Worm (Caenorhabditis elegans) whole organism, L2 larva: Measurements from ENCODE around the gene F53C3.4.

Experiments
- F13H6.1 ChIP-seq: sonication (generic microtip); optimal IDR thresholded peaks from 2 replicates; lab custom pipeline; 2016; ENCODE audit warnings: missing genetic modification characterization, missing compliant biosample characterization
- R02D3.7 ChIP-seq: fragments of 150-350 bp; optimal IDR thresholded peaks from 2 replicates; lab custom pipeline; 2014; ENCODE audit warnings: missing biosample characterization, missing genetic modification characterization
- Y55F3AM.14 ChIP-seq: fragments of 200-800 bp; sonication (Bioruptor generic); optimal IDR thresholded peaks from 2 replicates; lab custom pipeline; 2018; ENCODE audit warnings: mild to moderate bottlenecking, missing genetic modification characterization, missing compliant biosample characterization
- ZK546.5 ChIP-seq: sonication (generic microtip); optimal IDR thresholded peaks from 2 replicates; lab custom pipeline; 2017; ENCODE audit warnings: missing biosample characterization, missing genetic modification characterization
- alr-1 ChIP-seq: fragments of 150-350 bp; optimal IDR thresholded peaks from 2 replicates; lab custom pipeline; 2014; ENCODE audit warnings: missing biosample characterization, missing genetic modification characterization
- aly-2 ChIP-seq: fragments of 150-350 bp; optimal IDR thresholded peaks from 2 replicates; lab custom pipeline; 2014; ENCODE audit warnings: missing biosample characterization, missing genetic modification characterization
- ama-1 ChIP-seq: fragments of 150-350 bp; optimal IDR thresholded peaks from 2 replicates; lab custom pipeline; 2018; ENCODE audit warnings: inconsistent platforms
- blmp-1 ChIP-seq: sonication (generic microtip); optimal IDR thresholded peaks from 2 replicates; lab custom pipeline; 2017; ENCODE audit warnings: missing genetic modification characterization, mild to moderate bottlenecking, missing compliant biosample characterization, antibody characterized with exemption, moderate library complexity; ENCODE audit not compliant: insufficient read depth
- ceh-16 ChIP-seq: fragments of 150-350 bp; optimal IDR thresholded peaks from 2 replicates; lab custom pipeline; 2014; ENCODE audit warnings: missing biosample characterization, missing genetic modification characterization
- ceh-82 ChIP-seq: fragments of 150-350 bp; optimal IDR thresholded peaks from 2 replicates; lab custom pipeline; 2014; ENCODE audit warnings: missing biosample characterization, missing genetic modification characterization
- crh-2 ChIP-seq: sonication (generic microtip); optimal IDR thresholded peaks from 2 replicates; lab custom pipeline; 2017; ENCODE audit warnings: missing biosample characterization, missing genetic modification characterization
- dmd-4 ChIP-seq: sonication (generic microtip); optimal IDR thresholded peaks from 2 replicates; lab custom pipeline; 2017; ENCODE audit warnings: missing biosample characterization, missing genetic modification characterization
- egl-27 ChIP-seq: sonication (generic microtip); optimal IDR thresholded peaks from 3 replicates; lab custom pipeline; 2017; ENCODE audit warnings: missing biosample characterization, missing genetic modification reagents, missing genetic modification characterization
- elt-1 ChIP-seq: fragments of 150-350 bp; optimal IDR thresholded peaks from 2 replicates; lab custom pipeline; 2014; ENCODE audit warnings: missing biosample characterization, missing genetic modification characterization
- elt-3 ChIP-seq: sonication (generic microtip); optimal IDR thresholded peaks from 2 replicates; lab custom pipeline; 2017; ENCODE audit warnings: missing biosample characterization, missing genetic modification characterization
- gmeb-1 ChIP-seq: fragments of 150-350 bp; optimal IDR thresholded peaks from 2 replicates; lab custom pipeline; 2014; ENCODE audit warnings: missing biosample characterization, missing genetic modification characterization
- lin-11 ChIP-seq: fragments of 150-350 bp; sonication (generic microtip); optimal IDR thresholded peaks from 2 replicates; lab custom pipeline; 2014; ENCODE audit warnings: missing biosample characterization, missing genetic modification characterization, inconsistent platforms, mixed read lengths
- lin-13 ChIP-seq: fragments of 150-350 bp; optimal IDR thresholded peaks from 2 replicates; lab custom pipeline; 2014; ENCODE audit warnings: missing biosample characterization, missing genetic modification reagents, missing genetic modification characterization
- lin-39 ChIP-seq: fragments of 150-350 bp; optimal IDR thresholded peaks from 2 replicates; lab custom pipeline; 2014; ENCODE audit warnings: missing biosample characterization, missing genetic modification reagents, missing genetic modification characterization
- mab-5 ChIP-seq: fragments of 150-350 bp; optimal IDR thresholded peaks from 2 replicates; lab custom pipeline; 2014; ENCODE audit warnings: missing biosample characterization, missing genetic modification characterization
- mbf-1 ChIP-seq: sonication (generic microtip); optimal IDR thresholded peaks from 2 replicates; lab custom pipeline; 2017; ENCODE audit warnings: missing biosample characterization, missing genetic modification characterization
- nhr-11 ChIP-seq: fragments of 150-350 bp; optimal IDR thresholded peaks from 2 replicates; lab custom pipeline; 2014; ENCODE audit warnings: missing biosample characterization, missing genetic modification characterization
- nhr-12 ChIP-seq: fragments of 150-350 bp; optimal IDR thresholded peaks from 2 replicates; lab custom pipeline; 2014; ENCODE audit warnings: missing biosample characterization, missing genetic modification characterization
- nhr-129 ChIP-seq: fragments of 150-350 bp; optimal IDR thresholded peaks from 2 replicates; lab custom pipeline; 2014; ENCODE audit warnings: missing biosample characterization, missing genetic modification characterization
- nhr-21 ChIP-seq: fragments of 150-350 bp; optimal IDR thresholded peaks from 2 replicates; lab custom pipeline; 2014; ENCODE audit warnings: missing biosample characterization, missing genetic modification characterization
- nhr-23 ChIP-seq: fragments of 150-350 bp; optimal IDR thresholded peaks from 2 replicates; lab custom pipeline; 2014; ENCODE audit warnings: missing biosample characterization, missing genetic modification reagents, missing genetic modification characterization
- nhr-237 ChIP-seq: fragments of 150-350 bp; optimal IDR thresholded peaks from 2 replicates; lab custom pipeline; 2014; ENCODE audit warnings: missing biosample characterization, missing genetic modification characterization
- nhr-25 ChIP-seq: fragments of 150-350 bp; sonication (generic microtip); optimal IDR thresholded peaks from 3 replicates; lab custom pipeline; 2014; ENCODE audit warnings: missing biosample characterization, missing genetic modification characterization
- nhr-6 ChIP-seq: fragments of 150-350 bp; optimal IDR thresholded peaks from 2 replicates; lab custom pipeline; 2014; ENCODE audit warnings: missing biosample characterization, missing genetic modification characterization
- nhr-77 ChIP-seq: fragments of 150-350 bp; optimal IDR thresholded peaks from 2 replicates; lab custom pipeline; 2014; ENCODE audit warnings: missing biosample characterization, missing genetic modification characterization
- peb-1 ChIP-seq: fragments of 150-350 bp; optimal IDR thresholded peaks from 2 replicates; lab custom pipeline; 2014; ENCODE audit warnings: missing biosample characterization, missing genetic modification characterization
- sem-4 ChIP-seq: fragments of 150-350 bp; optimal IDR thresholded peaks from 2 replicates; lab custom pipeline; 2014; ENCODE audit warnings: missing biosample characterization, missing genetic modification reagents, missing genetic modification characterization
- skn-1 ChIP-seq: sonication (generic microtip); optimal IDR thresholded peaks from 2 replicates; lab custom pipeline; 2017; ENCODE audit warnings: missing biosample characterization, missing genetic modification characterization
- unc-39 ChIP-seq: fragments of 150-350 bp; optimal IDR thresholded peaks from 2 replicates; lab custom pipeline; 2014; ENCODE audit warnings: missing biosample characterization, missing genetic modification characterization
- unc-55 ChIP-seq: fragments of 150-350 bp; sonication (generic microtip); optimal IDR thresholded peaks from 3 replicates; lab custom pipeline; 2014; ENCODE audit warnings: missing biosample characterization, missing genetic modification reagents, missing genetic modification characterization
- unc-62 ChIP-seq: fragments of 150-350 bp; optimal IDR thresholded peaks from 2 replicates; lab custom pipeline; 2014; ENCODE audit warnings: missing biosample characterization, missing genetic modification reagents, missing genetic modification characterization
- zag-1 ChIP-seq: fragments of 150-350 bp; optimal IDR thresholded peaks from 2 replicates; lab custom pipeline; 2014; ENCODE audit warnings: missing biosample characterization, missing genetic modification characterization
- ztf-1 ChIP-seq: fragments of 200-800 bp; sonication (Bioruptor generic); conservative IDR thresholded peaks from 2 replicates; pipeline ENCODE4 v1.3.6; 2022; ENCODE audit warnings: missing genetic modification characterization, missing compliant biosample characterization
- ztf-11 ChIP-seq: sonication (generic microtip); optimal IDR thresholded peaks from 2 replicates; lab custom pipeline; 2017; ENCODE audit warnings: missing biosample characterization, missing genetic modification characterization

The F53C3.4 gene

DNA sequence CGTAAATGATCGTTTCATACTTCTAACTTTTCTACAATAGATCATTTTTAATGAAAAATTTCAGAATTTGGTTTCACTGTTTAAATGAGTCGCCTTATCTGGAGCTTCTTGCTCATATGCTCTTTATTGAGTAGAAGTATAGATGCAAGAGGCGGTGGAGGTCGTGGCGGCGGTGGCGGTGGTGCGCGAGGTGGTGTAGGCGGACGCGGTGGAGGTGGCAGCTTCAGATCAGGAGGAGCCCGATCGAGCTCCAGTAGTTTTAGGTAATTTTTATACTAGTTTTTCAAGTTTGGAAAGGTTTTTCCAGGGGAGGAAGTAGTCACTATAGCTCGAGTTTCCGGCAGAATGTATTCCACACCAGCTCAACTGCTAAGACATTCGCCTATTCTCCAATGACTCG lies 1.6 kb downstream of the F53C3.4 start, which contains the start of gene F53C3.3:
F53C3.3 (plus strand) TSS at position 59 of the 400 bp plus-strand sequence.
- TF ChIP-seq unc-39 (tag; lab: Kevin White, UChicago) (no peak), elt-3 (no peak), mab-5 (no peak), ZK546.5 (tag; lab: Kevin White, UChicago) (no peak), peb-1 (no peak), sem-4 (tag; lab: Kevin White, UChicago) (no peak), nhr-129 (tag; lab: Kevin White, UChicago) (no peak), skn-1 (tag; lab: Kevin White, UChicago) (no peak), gmeb-1 (tag; lab: Kevin White, UChicago) (no peak), alr-1 (tag; lab: Kevin White, UChicago) (no peak), nhr-77 (tag; lab: Kevin White, UChicago) (no peak), nhr-6 (tag; lab: Kevin White, UChicago) (no peak), elt-1 (tag; lab: Kevin White, UChicago) (no peak), nhr-21 (no peak), lin-13 (GFP tag; lab: Kevin White, UChicago) (no peak)
- TF ChIP-seq, all 48 proteins: peak for 0

ce11 chrII:3906615-3907190 lies 5.5 kb downstream of the F53C3.4 start, which contains the start of the genes F53C3.11 and fbxb-103:
Gene F53C3.11 (minus strand): TSS chrII:3906715.
Gene fbxb-103 (plus strand): TSS chrII:3907140.
- no peak for TF ChIP-seq nhr-25 (tag; lab: Kevin White, UChicago)
- no peak for TF ChIP-seq unc-62
- TF ChIP-seq elt-1 (tag; lab: Kevin White, UChicago), result no peak
- TF ChIP-seq crh-2, result no peak
- no peak for TF ChIP-seq mab-5
- no peak for TF ChIP-seq unc-39 (tag; lab: Kevin White, UChicago)
- TF ChIP-seq nhr-77 (tag; lab: Kevin White, UChicago), result no peak
- no peak for TF ChIP-seq lin-11 (tag; lab: Kevin White, UChicago)
- no peak for TF ChIP-seq skn-1 (tag; lab: Kevin White, UChicago)
- TF ChIP-seq zag-1, result no peak
- no peak for TF ChIP-seq peb-1
- TF ChIP-seq ceh-82 (tag; lab: Kevin White, UChicago), result no peak
- no peak for TF ChIP-seq elt-3
- no peak for TF ChIP-seq unc-55 (GFP tag; lab: Kevin White, UChicago)
- no peak for TF ChIP-seq ztf-11 (tag; lab: Kevin White, UChicago)
- no peak for TF ChIP-seq mbf-1 (tag; lab: Kevin White, UChicago)

ce11 chrII:3908135-3908534 lies 6.9 kb downstream of the F53C3.4 start:
- TF ChIP-seq F13H6.1 (no peak), ceh-16 (tag; lab: Kevin White, UChicago) (no peak), nhr-23 (no peak), unc-62 (no peak), ZK546.5 (tag; lab: Kevin White, UChicago) (no peak), ztf-11 (tag; lab: Kevin White, UChicago) (no peak), crh-2 (no peak), ama-1 (lab: Kevin White, UChicago) (no peak), blmp-1 (tag; lab: Kevin White, UChicago) (no peak), Y55F3AM.14 (GFP tag; lab: Kevin White, UChicago) (no peak), ztf-1 (GFP tag; lab: Robert Waterston, UW) (no peak), elt-1 (tag; lab: Kevin White, UChicago) (no peak), zag-1 (no peak), gmeb-1 (tag; lab: Kevin White, UChicago) (no peak), R02D3.7 (no peak), alr-1 (tag; lab: Kevin White, UChicago) (no peak), lin-39 (tag; lab: Kevin White, UChicago) (no peak), skn-1 (tag; lab: Kevin White, UChicago) (no peak), nhr-12 (tag; lab: Kevin White, UChicago) (no peak), aly-2 (no peak)

- TF ChIP-seq blmp-1 (tag; lab: Kevin White, UChicago), result no peak
- no peak for TF ChIP-seq skn-1 (tag; lab: Kevin White, UChicago)
- no peak for TF ChIP-seq sem-4 (tag; lab: Kevin White, UChicago)
- no peak for TF ChIP-seq nhr-237 (tag; lab: Kevin White, UChicago)
- no peak for TF ChIP-seq peb-1
- TF ChIP-seq unc-55 (GFP tag; lab: Kevin White, UChicago), result no peak
- no peak for TF ChIP-seq crh-2
- no peak for TF ChIP-seq nhr-11 (tag; lab: Kevin White, UChicago)
- TF ChIP-seq zag-1, result no peak
- TF ChIP-seq dmd-4 (tag; lab: Kevin White, UChicago), result no peak
- no peak for TF ChIP-seq F13H6.1
- TF ChIP-seq egl-27 (tag; lab: Kevin White, UChicago), result no peak
- TF ChIP-seq, all 48 proteins: peak for 0
These were observed 8.1 kb downstream of the F53C3.4 start for ce11 chrII:3909301-3909700.
